Fruit fly (Drosophila melanogaster) whole organism, adult: ENCODE measurements around the gene Grl36b.

Experiments
- CG14711 ChIP-seq: fragments of 200-800 bp; sonication (Bioruptor generic); optimal IDR thresholded peaks from 2 replicates; lab custom pipeline; 2018; ENCODE audit warnings: missing biosample characterization, mild to moderate bottlenecking, missing genetic modification characterization, moderate library complexity
- CG1620 ChIP-seq: fragments of 200-800 bp; sonication (Bioruptor generic); optimal IDR thresholded peaks from 2 replicates; lab custom pipeline; 2016; ENCODE audit warnings: missing biosample characterization, missing genetic modification characterization
- CG7101 ChIP-seq: fragments of 200-800 bp; sonication (Bioruptor generic); optimal IDR thresholded peaks from 2 replicates; lab custom pipeline; 2018; ENCODE audit warnings: missing biosample characterization, mild to moderate bottlenecking, missing genetic modification characterization, moderate library complexity
- Crg-1 ChIP-seq: fragments of 200-800 bp; sonication (Bioruptor generic); optimal IDR thresholded peaks from 2 replicates; lab custom pipeline; 2016; ENCODE audit warnings: missing biosample characterization, missing genetic modification characterization
- Mnt ChIP-seq: fragments of 200-800 bp; sonication (Bioruptor generic); optimal IDR thresholded peaks from 2 replicates; lab custom pipeline; 2016; ENCODE audit warnings: missing biosample characterization, mild to moderate bottlenecking, missing genetic modification characterization
- bab1 ChIP-seq: fragments of 200-800 bp; sonication (Bioruptor generic); optimal IDR thresholded peaks from 3 replicates; lab custom pipeline; 2019; ENCODE audit warnings: missing biosample characterization, mild to moderate bottlenecking, missing genetic modification characterization, moderate library complexity
- cic ChIP-seq: fragments of 200-800 bp; sonication (Bioruptor generic); optimal IDR thresholded peaks from 2 replicates; lab custom pipeline; 2017; ENCODE audit warnings: missing biosample characterization, mild to moderate bottlenecking, missing genetic modification characterization, moderate library complexity
- cnc ChIP-seq, 2 experiments: fragments of >200 bp; optimal IDR thresholded peaks; 2 replicates each; lab custom pipeline; 2017
- ovo ChIP-seq: fragments of 200-800 bp; sonication (Bioruptor generic); optimal IDR thresholded peaks from 2 replicates; lab custom pipeline; 2016; ENCODE audit warnings: missing biosample characterization, missing genetic modification characterization
- pad ChIP-seq: fragments of 200-800 bp; sonication (Bioruptor generic); optimal IDR thresholded peaks from 3 replicates; lab custom pipeline; 2017; ENCODE audit warnings: missing biosample characterization, missing genetic modification characterization, mild to moderate bottlenecking, moderate library complexity, missing genetic modification reagents
- tj ChIP-seq: fragments of 200-800 bp; sonication (Bioruptor generic); optimal IDR thresholded peaks from 3 replicates; lab custom pipeline; 2017; ENCODE audit warnings: missing biosample characterization, mild to moderate bottlenecking, missing genetic modification characterization, moderate library complexity
- toe ChIP-seq: fragments of 200-800 bp; sonication (Bioruptor generic); optimal IDR thresholded peaks from 2 replicates; lab custom pipeline; 2016; ENCODE audit warnings: missing biosample characterization, missing genetic modification characterization

DNA sequence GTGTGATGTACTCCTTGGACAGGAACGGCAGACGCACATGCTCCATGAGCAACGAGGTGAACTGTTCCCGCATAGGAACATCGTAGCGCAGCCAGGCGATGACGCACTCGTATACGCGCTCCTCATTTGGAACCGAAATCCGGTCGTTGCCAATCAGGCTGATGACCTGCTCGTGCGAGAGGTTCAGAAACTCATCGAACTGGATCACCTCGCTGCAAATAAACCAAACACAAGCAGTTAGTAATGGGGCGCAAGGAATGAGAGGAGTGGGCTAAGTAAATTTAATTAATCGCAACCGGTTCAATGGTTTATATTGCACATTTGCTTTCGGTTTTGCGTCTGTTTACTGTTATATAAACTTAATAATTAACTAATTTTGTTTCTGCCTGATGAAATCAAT, 9.1 kb upstream of the Grl36b start:
- TF ChIP-seq tj (GFP tag; lab: Kevin White, UChicago) (no peak), CG1620 (GFP tag; lab: Kevin White, UChicago) (no peak), toe (GFP tag; lab: Kevin White, UChicago) (no peak), bab1 (GFP tag; lab: Kevin White, UChicago) (no peak), cic (GFP tag; lab: Kevin White, UChicago) (no peak), pad (no peak), CG14711 (tag; lab: Kevin White, UChicago) (no peak), ovo (GFP tag; lab: Kevin White, UChicago) (no peak), Mnt (no peak), cnc (optimal IDR thresholded peaks at IDR 0.05; lab: Kevin White, UChicago) (no peak), Crg-1 (GFP tag; lab: Kevin White, UChicago) (no peak), CG7101 (no peak)
